Worm (Caenorhabditis elegans) whole organism, early embryonic: ENCODE data around the gene C06E7.2.

Experiments
- B0310.2 ChIP-seq: sonication (generic microtip); optimal IDR thresholded peaks from 2 replicates; lab custom pipeline; 2016; ENCODE audit warnings: mild to moderate bottlenecking, missing genetic modification characterization, missing compliant biosample characterization
- F13C5.2 ChIP-seq: sonication (generic microtip); optimal IDR thresholded peaks from 2 replicates; lab custom pipeline; 2017; ENCODE audit warnings: mild to moderate bottlenecking, missing genetic modification characterization, inconsistent platforms, missing compliant biosample characterization
- aly-1 ChIP-seq: sonication (generic microtip); optimal IDR thresholded peaks from 2 replicates; lab custom pipeline; 2016; ENCODE audit warnings: missing genetic modification characterization, missing compliant biosample characterization
- ama-1 ChIP-seq: fragments of 150-350 bp; optimal IDR thresholded peaks from 2 replicates; lab custom pipeline; 2014
- ceh-13 ChIP-seq: fragments of 200-800 bp; sonication (Bioruptor generic); optimal IDR thresholded peaks from 2 replicates; lab custom pipeline; 2018; ENCODE audit warnings: mild to moderate bottlenecking, missing genetic modification characterization, missing compliant biosample characterization
- ceh-36 ChIP-seq: sonication (generic microtip); optimal IDR thresholded peaks from 2 replicates; lab custom pipeline; 2016; ENCODE audit warnings: missing genetic modification characterization, inconsistent platforms, missing compliant biosample characterization
- ets-7 ChIP-seq: sonication (generic microtip); optimal IDR thresholded peaks from 2 replicates; lab custom pipeline; 2016; ENCODE audit warnings: missing genotype, missing genetic modification characterization, missing compliant biosample characterization
- flt-1 ChIP-seq: fragments of 200-800 bp; sonication (Bioruptor generic); IDR thresholded peaks from 2 replicates; pipeline ENCODE4 v1.3.6; 2022; ENCODE audit warnings: missing genetic modification characterization, missing compliant biosample characterization
- hmbx-1 ChIP-seq: sonication (generic microtip); optimal IDR thresholded peaks from 2 replicates; lab custom pipeline; 2016; ENCODE audit warnings: mild to moderate bottlenecking, missing genetic modification characterization, missing compliant biosample characterization
- hmg-4 ChIP-seq: fragments of 200-800 bp; sonication (Bioruptor generic); optimal IDR thresholded peaks from 2 replicates; lab custom pipeline; 2018; ENCODE audit warnings: mild to moderate bottlenecking, missing genetic modification characterization, missing compliant biosample characterization
- hnd-1 ChIP-seq: sonication (generic microtip); optimal IDR thresholded peaks from 2 replicates; lab custom pipeline; 2016; ENCODE audit warnings: missing genetic modification characterization, missing compliant biosample characterization
- pes-1 ChIP-seq: fragments of 200-800 bp; sonication (Bioruptor generic); IDR thresholded peaks from 2 replicates; pipeline ENCODE4 v1.3.6; 2022; ENCODE audit warnings: missing genetic modification reagents, missing genetic modification characterization, missing compliant biosample characterization
- scrt-1 ChIP-seq: fragments of 200-800 bp; sonication (Bioruptor generic); IDR thresholded peaks from 2 replicates; pipeline ENCODE4 v1.3.6; 2022; ENCODE audit warnings: missing genetic modification characterization, missing compliant biosample characterization
- sea-1 ChIP-seq: fragments of 200-800 bp; sonication (Bioruptor generic); conservative IDR thresholded peaks from 2 replicates; pipeline ENCODE4 v1.3.6; 2022; ENCODE audit warnings: missing genetic modification characterization, missing compliant biosample characterization
- tbx-11 ChIP-seq: fragments of 200-800 bp; sonication (Bioruptor generic); IDR thresholded peaks from 2 replicates; pipeline ENCODE4 v1.3.6; 2022; ENCODE audit warnings: missing genetic modification characterization, missing compliant biosample characterization
- tbx-37 ChIP-seq: fragments of 200-800 bp; sonication (Bioruptor generic); conservative IDR thresholded peaks from 2 replicates; pipeline ENCODE4 v1.3.6; 2022; ENCODE audit warnings: missing genetic modification reagents, missing genetic modification characterization, missing compliant biosample characterization
- tra-4 ChIP-seq: sonication (generic microtip); optimal IDR thresholded peaks from 2 replicates; lab custom pipeline; 2017; ENCODE audit warnings: missing genetic modification characterization, missing compliant biosample characterization

C06E7.2 gene

ce11 chrIV:5859876-5860275, 20.6 kb downstream of the C06E7.2 start, which contains the start of gene C06E7.4:
Gene C06E7.4 (minus strand): TSS chrIV:5859976.
- TF ChIP-seq aly-1 (tag; lab: Kevin White, UChicago) (no peak), tra-4 (tag; lab: Kevin White, UChicago) (no peak), tbx-11 (no peak), scrt-1 (GFP tag; lab: Robert Waterston, UW) (no peak)

- TF ChIP-seq pes-1 (GFP tag; lab: Robert Waterston, UW) (no peak), F13C5.2 (tag; lab: Kevin White, UChicago) (no peak), ceh-13 (GFP tag; lab: Kevin White, UChicago) (no peak), scrt-1 (GFP tag; lab: Robert Waterston, UW) (0 out of 2 replicates have a peak, but pooled peaks have one; percentile 33), tra-4 (tag; lab: Kevin White, UChicago) (no peak), tbx-37 (no peak), aly-1 (tag; lab: Kevin White, UChicago) (no peak), B0310.2 (tag; lab: Kevin White, UChicago) (peak; percentile 41)
These were observed 21.5 kb downstream of the C06E7.2 start for ce11 chrIV:5860762-5861161.

- no peak for TF ChIP-seq pes-1 (GFP tag; lab: Robert Waterston, UW)
- no peak for TF ChIP-seq ets-7 (tag; lab: Kevin White, UChicago)
- TF ChIP-seq B0310.2 (tag; lab: Kevin White, UChicago), result no peak
- no peak for TF ChIP-seq scrt-1 (GFP tag; lab: Robert Waterston, UW)
- no peak for TF ChIP-seq tra-4 (tag; lab: Kevin White, UChicago)
- no peak for TF ChIP-seq sea-1 (GFP tag; lab: Robert Waterston, UW)
- no peak for TF ChIP-seq flt-1 (GFP tag; lab: Robert Waterston, UW)
- no peak for TF ChIP-seq F13C5.2 (tag; lab: Kevin White, UChicago)
- no peak for TF ChIP-seq hnd-1 (tag; lab: Kevin White, UChicago)
- no peak for TF ChIP-seq hmg-4 (GFP tag; lab: Kevin White, UChicago)
- TF ChIP-seq ceh-36 (tag; lab: Kevin White, UChicago), result no peak
- TF ChIP-seq ceh-13 (GFP tag; lab: Kevin White, UChicago), result no peak
- TF ChIP-seq tbx-37, result no peak
- TF ChIP-seq hmbx-1 (tag; lab: Kevin White, UChicago), result no peak
- TF ChIP-seq ama-1, result no peak
- no peak for TF ChIP-seq tbx-11
- TF ChIP-seq aly-1 (tag; lab: Kevin White, UChicago), result no peak
These were observed 26.5 kb downstream of the C06E7.2 start, which contains the start of gene spe-27 for ce11 chrIV:5865818-5866217. Gene spe-27 (minus strand): TSS chrIV:5865918.

- TF ChIP-seq B0310.2 (tag; lab: Kevin White, UChicago) (no peak), sea-1 (GFP tag; lab: Robert Waterston, UW) (no peak), tbx-37 (no peak)
These were observed 27.9 kb downstream of the C06E7.2 start, which contains the start of gene C06E7.88 for ce11 chrIV:5867189-5867588. Gene C06E7.88 (minus strand): TSS chrIV:5867289.

- TF ChIP-seq ama-1 (no peak), hnd-1 (tag; lab: Kevin White, UChicago) (no peak), aly-1 (tag; lab: Kevin White, UChicago) (no peak), hmg-4 (GFP tag; lab: Kevin White, UChicago) (no peak), B0310.2 (tag; lab: Kevin White, UChicago) (no peak), scrt-1 (GFP tag; lab: Robert Waterston, UW) (no peak), ets-7 (tag; lab: Kevin White, UChicago) (no peak), ceh-36 (tag; lab: Kevin White, UChicago) (no peak), tra-4 (tag; lab: Kevin White, UChicago) (no peak), ceh-13 (GFP tag; lab: Kevin White, UChicago) (no peak), flt-1 (GFP tag; lab: Robert Waterston, UW) (no peak), hmbx-1 (tag; lab: Kevin White, UChicago) (no peak), tbx-37 (no peak), F13C5.2 (tag; lab: Kevin White, UChicago) (no peak), sea-1 (GFP tag; lab: Robert Waterston, UW) (no peak), pes-1 (GFP tag; lab: Robert Waterston, UW) (no peak), tbx-11 (no peak)
These were observed 30.1 kb downstream of the C06E7.2 start for ce11 chrIV:5869354-5869753.

- TF ChIP-seq ama-1 (no peak), ets-7 (tag; lab: Kevin White, UChicago) (no peak), F13C5.2 (tag; lab: Kevin White, UChicago) (no peak), sea-1 (GFP tag; lab: Robert Waterston, UW) (no peak), tra-4 (tag; lab: Kevin White, UChicago) (no peak), tbx-11 (no peak), hmg-4 (GFP tag; lab: Kevin White, UChicago) (no peak), flt-1 (GFP tag; lab: Robert Waterston, UW) (no peak), tbx-37 (no peak), ceh-36 (tag; lab: Kevin White, UChicago) (no peak), hnd-1 (tag; lab: Kevin White, UChicago) (no peak), hmbx-1 (tag; lab: Kevin White, UChicago) (no peak), pes-1 (GFP tag; lab: Robert Waterston, UW) (no peak), scrt-1 (GFP tag; lab: Robert Waterston, UW) (no peak)
These were observed 30.8 kb downstream of the C06E7.2 start, which contains the start of gene srv-17 for ce11 chrIV:5870072-5870471. Gene srv-17 (minus strand): TSS chrIV:5870172.

- TF ChIP-seq ets-7 (tag; lab: Kevin White, UChicago) (no peak), hnd-1 (tag; lab: Kevin White, UChicago) (no peak), ama-1 (no peak), hmg-4 (GFP tag; lab: Kevin White, UChicago) (no peak)
These were observed 34.5 kb downstream of the C06E7.2 start, which contains the start of gene srv-19 for ce11 chrIV:5873825-5874224. Gene srv-19 (minus strand): TSS chrIV:5873925.
